Worm (Caenorhabditis elegans): ENCODE measurements around the gene col-116.
"Not testable (repeated sequence)": the region's sequence is repeated elsewhere in the genome, so short reads cannot be mapped to it uniquely, and the experiment has no call there.

col-116 gene

DNA sequence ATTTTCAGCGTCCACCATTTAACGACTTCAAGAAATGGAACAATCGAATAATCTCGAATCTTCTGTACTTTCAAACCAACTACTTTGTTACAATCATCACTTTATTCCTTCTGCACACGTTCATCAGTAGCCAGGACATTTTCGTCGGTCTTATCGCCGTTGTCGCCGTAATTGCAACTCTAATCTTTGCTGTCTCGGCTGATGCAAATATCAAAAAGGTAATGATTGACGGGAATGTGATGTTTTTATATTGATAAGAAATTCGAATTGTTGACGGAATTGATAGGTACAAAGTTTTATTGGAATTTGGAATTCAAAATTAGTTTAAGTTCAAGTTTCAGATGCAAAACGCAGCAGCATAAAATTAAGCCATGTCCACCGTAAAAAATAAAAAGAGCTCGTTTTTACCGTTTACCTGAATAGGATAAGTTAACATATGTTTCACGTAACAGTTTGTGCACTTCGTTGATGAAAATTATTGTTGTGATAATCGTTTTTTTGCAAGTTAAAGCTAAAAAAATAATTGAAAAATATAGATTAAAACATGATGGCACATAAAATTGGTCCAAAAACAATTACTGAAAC, 24.7 kb downstream of the col-116 start:
- no peak for TF ChIP-seq unc-62 (GFP tag; optimal IDR thresholded peaks at IDR 0.05)

DNA sequence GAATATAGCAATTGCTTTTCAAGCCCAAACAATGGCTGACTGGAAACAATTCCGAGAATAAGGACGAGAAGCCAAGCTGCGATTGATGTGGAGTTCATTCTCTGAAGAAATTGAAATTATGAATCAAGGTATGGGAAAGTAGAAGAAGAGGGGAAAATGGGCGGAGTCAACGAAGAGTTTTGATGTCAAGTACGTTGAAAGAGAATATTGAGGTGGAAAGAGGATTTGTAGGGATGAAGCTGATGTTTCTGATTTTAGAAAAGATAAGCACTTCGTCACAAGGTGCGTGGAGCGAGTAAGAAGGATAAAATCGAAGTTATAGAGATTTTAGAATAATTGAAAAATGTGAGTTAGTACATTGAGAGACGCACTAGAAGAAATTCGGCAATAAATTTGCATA, 27.0 kb downstream of the col-116 start, which contains the start of gene D2096.9:
TSS of gene D2096.9 (minus strand) at position 101 of the 400 bp plus-strand sequence.
- no peak for TF ChIP-seq unc-62 (GFP tag; optimal IDR thresholded peaks at IDR 0.05)

DNA sequence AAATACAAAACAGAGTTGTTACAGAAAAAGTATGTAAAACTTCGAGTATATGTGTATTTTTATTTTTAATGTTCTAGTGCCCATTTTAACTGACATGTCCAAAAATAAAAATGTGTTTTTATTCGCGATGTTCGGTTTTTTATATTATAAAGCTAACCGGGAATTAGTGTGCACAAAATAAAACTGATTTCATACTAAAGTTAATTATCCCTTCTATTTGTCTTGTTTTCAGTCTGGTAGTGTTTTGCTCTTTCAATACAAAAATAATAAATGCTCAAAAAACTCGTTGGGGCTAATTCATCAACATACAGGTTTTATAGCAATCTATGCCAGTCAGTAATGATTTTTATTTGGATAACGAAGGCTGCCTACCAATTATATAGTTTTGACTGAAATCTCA, 29.0 kb downstream of the col-116 start:
- TF ChIP-seq unc-62 (GFP tag; optimal IDR thresholded peaks at IDR 0.05): no peak

DNA sequence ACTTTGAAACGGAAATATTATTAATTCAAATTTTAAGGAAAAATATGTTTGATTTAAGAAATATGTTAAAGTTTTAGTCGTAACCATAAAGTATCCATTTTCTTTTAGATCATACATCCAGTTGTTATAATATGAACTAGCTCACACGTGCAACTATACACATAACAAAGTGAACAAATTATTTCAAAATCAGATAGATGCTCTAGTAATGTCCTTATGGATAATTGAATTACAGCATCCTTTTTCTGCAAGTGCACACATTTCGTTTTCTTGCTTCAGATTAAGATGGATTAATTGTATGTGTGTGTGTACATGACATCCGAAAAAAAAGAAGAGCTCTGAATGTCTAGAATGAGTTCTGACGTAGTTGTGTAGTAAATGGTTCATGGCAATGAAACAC, 30.0 kb downstream of the col-116 start:
- no peak for TF ChIP-seq unc-62 (GFP tag; optimal IDR thresholded peaks at IDR 0.05)

DNA sequence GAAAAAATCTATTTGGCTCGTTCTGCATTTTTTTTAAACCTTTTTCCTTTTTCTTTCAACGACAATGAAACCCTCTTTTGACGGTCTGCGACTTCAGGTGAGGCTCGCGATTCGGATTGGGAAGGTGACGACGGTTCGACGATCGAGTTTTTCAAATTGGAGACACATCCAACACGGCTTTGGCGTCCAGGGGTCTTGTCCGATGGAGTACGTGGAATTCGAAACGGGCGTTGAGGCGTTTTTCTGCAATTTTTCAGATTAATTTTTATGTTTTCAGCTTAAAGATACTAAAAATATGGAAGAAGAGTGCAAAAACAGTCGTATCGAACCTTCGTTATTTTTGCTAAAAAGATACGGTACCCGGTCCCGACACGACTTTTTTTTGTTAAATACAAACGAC, 33.4 kb downstream of the col-116 start, which contains the start of gene D2096.10:
TSS of gene D2096.10 (minus strand) at position 101 of the 400 bp plus-strand sequence.
- not testable (repeated sequence) for TF ChIP-seq unc-62 (GFP tag; optimal IDR thresholded peaks at IDR 0.05)

DNA sequence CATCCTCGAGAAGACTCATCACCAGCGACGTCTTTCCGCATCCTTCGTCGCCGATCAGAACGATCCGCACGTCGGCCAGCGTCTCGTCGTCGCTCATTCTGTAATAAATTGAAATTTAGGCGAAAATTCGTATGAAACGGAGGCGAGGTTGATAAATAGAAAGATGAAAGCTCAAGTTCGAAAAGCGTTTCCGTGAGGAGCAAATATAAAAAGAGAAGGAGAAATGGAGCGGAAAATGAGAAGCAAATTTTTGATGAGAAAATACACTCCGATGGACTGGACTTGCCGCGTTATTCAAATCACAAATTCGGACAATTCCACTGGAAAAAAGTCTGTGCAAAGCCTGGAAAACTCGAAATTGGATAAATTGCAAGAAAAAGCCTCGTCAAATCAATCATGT, 38.4 kb downstream of the col-116 start, which contains the start of gene D2096.11:
TSS of gene D2096.11 (minus strand) at position 101 of the 400 bp plus-strand sequence.
- TF ChIP-seq unc-62 (GFP tag; optimal IDR thresholded peaks at IDR 0.05): no peak

DNA sequence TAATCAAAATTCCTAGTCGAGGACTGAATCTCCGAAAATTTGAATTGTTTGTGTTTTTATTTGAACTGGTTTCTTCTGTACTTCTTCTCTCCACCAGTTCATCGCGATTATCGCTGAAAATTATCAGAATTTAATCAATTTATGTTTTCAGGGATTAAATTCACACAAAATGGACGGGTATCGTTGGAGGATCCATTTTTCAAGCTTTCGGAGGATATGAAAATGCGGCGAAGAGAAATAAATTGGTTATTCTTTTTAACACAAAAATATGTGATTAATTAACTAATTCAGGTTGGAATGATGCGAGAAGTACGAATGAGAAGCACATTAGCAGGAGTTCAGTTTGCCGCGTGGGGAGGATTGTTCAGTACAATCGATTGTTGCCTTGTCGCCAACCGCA, 40.6 kb downstream of the col-116 start, which contains the start of gene timm-17B.2:
TSS of gene timm-17B.2 (plus strand) at position 301 of the 400 bp plus-strand sequence.
- no peak for TF ChIP-seq unc-62 (GFP tag; optimal IDR thresholded peaks at IDR 0.05)

DNA sequence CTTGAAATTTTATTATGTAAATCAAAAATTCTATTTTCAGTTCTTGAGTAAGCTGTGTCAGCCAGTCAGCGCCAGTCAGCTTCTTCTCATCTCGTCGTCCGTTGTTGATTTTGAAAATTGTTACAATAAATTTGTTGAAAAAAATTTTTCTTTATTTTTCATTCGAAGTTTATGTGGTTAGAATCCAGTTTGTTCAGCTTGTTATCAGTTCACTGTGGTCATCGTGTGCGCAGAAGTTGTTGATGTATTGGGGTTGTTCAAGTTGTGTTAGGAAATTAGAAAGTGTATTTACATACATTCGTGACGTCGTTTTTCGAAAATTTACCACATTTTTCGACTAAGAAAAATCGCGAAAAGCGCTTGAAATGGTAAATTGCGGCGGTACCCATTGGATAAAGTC, 42.1 kb downstream of the col-116 start:
- TF ChIP-seq unc-62 (GFP tag; optimal IDR thresholded peaks at IDR 0.05): no peak
